Fruit fly (Drosophila melanogaster): Measurements from ENCODE around the gene f.

The f gene

dm6 chrX:17300609-17301208, 68.0 kb downstream of the f start (continued):
- TF ChIP-seq crol (GFP tag; IDR thresholded peaks at IDR 0.05), result peak; percentile 96
- 0 out of 2 replicates have a peak, but pooled peaks have one; percentile 29 for TF ChIP-seq CG10959 (GFP tag; IDR thresholded peaks at IDR 0.05)
- no peak for TF ChIP-seq CG2120 (GFP tag; optimal IDR thresholded peaks at IDR 0.05)
- 0 out of 2 replicates have a peak, but pooled peaks have one; percentile 24 for TF ChIP-seq dimm (GFP tag; IDR thresholded peaks at IDR 0.05)
- TF ChIP-seq Hr51 (GFP tag; optimal IDR thresholded peaks at IDR 0.05), result peak in 1 of 2 experiments; percentile 48
- TF ChIP-seq Lim3 (GFP tag; IDR thresholded peaks at IDR 0.05), result no peak
- TF ChIP-seq ems (GFP tag; optimal IDR thresholded peaks at IDR 0.05), result peak; percentile 21
- peak; percentile 73 for TF ChIP-seq CG7839 (tag; optimal IDR thresholded peaks at IDR 0.05)
- TF ChIP-seq CG7357 (GFP tag; IDR thresholded peaks at IDR 0.05), result peak; percentile 24; the same call in 1 of the 3 replicates
- no peak for TF ChIP-seq gt (GFP tag; IDR thresholded peaks at IDR 0.05)
- no peak for TF ChIP-seq MESR4 (GFP tag; optimal IDR thresholded peaks at IDR 0.05)
- no peak for TF ChIP-seq BEAF-32 (GFP tag; optimal IDR thresholded peaks at IDR 0.05)
- TF ChIP-seq tin (GFP tag; optimal IDR thresholded peaks at IDR 0.05), result peak; percentile 52
- TF ChIP-seq Hr39 (optimal IDR thresholded peaks at IDR 0.05), result no peak
- peak; percentile 46 for TF ChIP-seq CG4820 (GFP tag; optimal IDR thresholded peaks at IDR 0.05)
- TF ChIP-seq CG13894 (tag; optimal IDR thresholded peaks at IDR 0.05), result no peak
- peak; percentile 92 for TF ChIP-seq sens (GFP tag)
- peak in 1 of 3 experiments; percentile 3 for TF ChIP-seq Stat92E (GFP tag; optimal IDR thresholded peaks at IDR 0.05)
- TF ChIP-seq CG10147 (GFP tag; optimal IDR thresholded peaks at IDR 0.05), result peak; percentile 59
- peak; percentile 16; the same call in 1 of the 2 replicates for TF ChIP-seq sens-2 (GFP tag; IDR thresholded peaks at IDR 0.05)
- TF ChIP-seq repo (GFP tag; optimal IDR thresholded peaks at IDR 0.05), result peak; percentile 27
- peak; percentile 37 for TF ChIP-seq NC2β (GFP tag; optimal IDR thresholded peaks at IDR 0.05)
- no peak for TF ChIP-seq da (GFP tag; optimal IDR thresholded peaks at IDR 0.05)
- peak; percentile 74 for TF ChIP-seq fd96Cb (tag; optimal IDR thresholded peaks at IDR 0.05)
- TF ChIP-seq klu (GFP tag; IDR thresholded peaks at IDR 0.05), result no peak
- no peak for TF ChIP-seq ftz-f1 (GFP tag; optimal IDR thresholded peaks at IDR 0.05)
- TF ChIP-seq Deaf1 (tag; optimal IDR thresholded peaks at IDR 0.05), result no peak
- no peak for TF ChIP-seq HmgD (GFP tag; optimal IDR thresholded peaks at IDR 0.05)
- TF ChIP-seq nerfin-2 (GFP tag; IDR thresholded peaks at IDR 0.05; ENCODE audit: partially characterized antibody), result no peak
- peak; percentile 27 for TF ChIP-seq CG30020 (tag; optimal IDR thresholded peaks at IDR 0.05)
- TF ChIP-seq CG14860 (GFP tag; IDR thresholded peaks at IDR 0.05; ENCODE audit: partially characterized antibody), result no peak
- TF ChIP-seq CG11247 (GFP tag; IDR thresholded peaks at IDR 0.05), result no peak
- TF ChIP-seq CG12236 (GFP tag; optimal IDR thresholded peaks at IDR 0.05), result no peak
- TF ChIP-seq gce (GFP tag; IDR thresholded peaks at IDR 0.05), result 0 out of 3 replicates have a peak, but pooled peaks have one; percentile 4
- TF ChIP-seq CG18599 (GFP tag; optimal IDR thresholded peaks at IDR 0.05), result peak; percentile 74
- TF ChIP-seq ato (GFP tag; IDR thresholded peaks at IDR 0.05; ENCODE audit: partially characterized antibody), result no peak
- peak; percentile 65 for TF ChIP-seq Side (GFP tag; optimal IDR thresholded peaks at IDR 0.05)
- TF ChIP-seq Spps (tag; optimal IDR thresholded peaks at IDR 0.05), result peak; percentile 66
- peak; percentile 72 for TF ChIP-seq CG30403 (GFP tag; optimal IDR thresholded peaks at IDR 0.05)
- no peak for TF ChIP-seq BtbVII (GFP tag; optimal IDR thresholded peaks at IDR 0.05)
- peak; percentile 78 for TF ChIP-seq CG17829 (tag; optimal IDR thresholded peaks at IDR 0.05)
- TF ChIP-seq wdn (GFP tag; IDR thresholded peaks at IDR 0.05), result no peak
- peak; percentile 90 for TF ChIP-seq Adf1 (GFP tag; IDR thresholded peaks at IDR 0.05)
- peak; percentile 43 for TF ChIP-seq Camta (GFP tag; optimal IDR thresholded peaks at IDR 0.05)
- peak; percentile 14 for TF ChIP-seq Usf (GFP tag; optimal IDR thresholded peaks at IDR 0.05)
- TF ChIP-seq sna (GFP tag; IDR thresholded peaks at IDR 0.05; ENCODE audit: partially characterized antibody), result no peak
- TF ChIP-seq ap (GFP tag; IDR thresholded peaks at IDR 0.05), result no peak
- TF ChIP-seq CG9932 (GFP tag; IDR thresholded peaks at IDR 0.05), result no peak
- peak; percentile 82 for TF ChIP-seq CG18262 (tag; optimal IDR thresholded peaks at IDR 0.05)
- peak; percentile 48 for TF ChIP-seq mam (GFP tag; optimal IDR thresholded peaks at IDR 0.05)
- TF ChIP-seq usp (GFP tag; optimal IDR thresholded peaks at IDR 0.05), result no peak

Data from whole organism, embryonic.